Worm (Caenorhabditis elegans) whole organism, L4 larva: ENCODE results near the gene sec-61.A.
"Not testable (repeated sequence)": the region's sequence is repeated elsewhere in the genome, so short reads cannot be mapped to it uniquely, and the experiment has no call there.

Experiments
- egl-27 ChIP-seq: sonication (generic microtip); optimal IDR thresholded peaks from 3 replicates; lab custom pipeline; 2017; ENCODE audit warnings: missing biosample characterization, missing genetic modification reagents, missing genetic modification characterization
- fkh-10 ChIP-seq: fragments of 150-350 bp; optimal IDR thresholded peaks from 2 replicates; lab custom pipeline; 2014; ENCODE audit warnings: missing biosample characterization, missing genetic modification reagents, missing genetic modification characterization
- fos-1 ChIP-seq: fragments of 150-350 bp; optimal IDR thresholded peaks from 2 replicates; lab custom pipeline; 2014; ENCODE audit warnings: missing biosample characterization, missing genetic modification characterization
- lin-15B ChIP-seq: fragments of 150-350 bp; sonication (generic microtip); optimal IDR thresholded peaks from 3 replicates; lab custom pipeline; 2014; ENCODE audit warnings: missing biosample characterization, missing genetic modification characterization
- lir-3 ChIP-seq: sonication (generic microtip); optimal IDR thresholded peaks from 2 replicates; lab custom pipeline; 2016; ENCODE audit warnings: mild to moderate bottlenecking, missing genetic modification characterization, missing compliant biosample characterization
- nhr-237 ChIP-seq: sonication (generic microtip); optimal IDR thresholded peaks from 2 replicates; lab custom pipeline; 2017; ENCODE audit warnings: missing biosample characterization, missing genetic modification characterization
- nhr-25 ChIP-seq: sonication (generic microtip); optimal IDR thresholded peaks from 2 replicates; lab custom pipeline; 2017; ENCODE audit warnings: missing genetic modification characterization, mild to moderate bottlenecking, missing compliant biosample characterization, antibody characterized with exemption, moderate library complexity, borderline replicate concordance; ENCODE audit not compliant: insufficient read depth
- nhr-28 ChIP-seq: fragments of 150-350 bp; optimal IDR thresholded peaks from 2 replicates; lab custom pipeline; 2014; ENCODE audit warnings: missing biosample characterization, missing genetic modification characterization
- nhr-76 ChIP-seq: fragments of 150-350 bp; optimal IDR thresholded peaks from 2 replicates; lab custom pipeline; 2014; ENCODE audit warnings: missing biosample characterization, missing genetic modification characterization
- pqm-1 ChIP-seq: sonication (generic microtip); optimal IDR thresholded peaks from 2 replicates; lab custom pipeline; 2017; ENCODE audit warnings: missing biosample characterization, missing genetic modification characterization
- set-16 ChIP-seq: fragments of 200-800 bp; sonication (Bioruptor generic); IDR thresholded peaks from 2 replicates; pipeline ENCODE4 v1.3.6; 2022; ENCODE audit warnings: missing genetic modification reagents, missing genetic modification characterization, missing compliant biosample characterization
- skn-1 ChIP-seq: fragments of 150-350 bp; optimal IDR thresholded peaks from 2 replicates; lab custom pipeline; 2014; ENCODE audit warnings: missing biosample characterization, missing genetic modification characterization
- ztf-7 ChIP-seq: fragments of 150-350 bp; optimal IDR thresholded peaks from 2 replicates; lab custom pipeline; 2014; ENCODE audit warnings: missing biosample characterization, missing genetic modification characterization

ce11 chrIV:14780566-14780965 is 44.5 kb downstream of the sec-61.A start:
- not testable (repeated sequence) for TF ChIP-seq fkh-10 (GFP tag; lab: Kevin White, UChicago); nhr-237; egl-27 (tag; lab: Kevin White, UChicago); lir-3; nhr-25 (tag; lab: Kevin White, UChicago); set-16 (GFP tag; lab: Robert Waterston, UW); skn-1 (tag; lab: Kevin White, UChicago); ztf-7 (tag; lab: Kevin White, UChicago); fos-1; nhr-28 (tag; lab: Kevin White, UChicago); pqm-1 (tag; lab: Kevin White, UChicago); nhr-76; lin-15B (tag; lab: Kevin White, UChicago)
